Worm (Caenorhabditis elegans) whole organism, late embryonic: ENCODE measurements around the gene fbxa-170.

ENCODE experiments used
- F13H6.1 ChIP-seq: sonication (generic microtip); optimal IDR thresholded peaks from 2 replicates; lab custom pipeline; 2016; ENCODE audit warnings: missing genetic modification characterization, missing compliant biosample characterization
- K09A11.1 ChIP-seq: sonication (generic microtip); optimal IDR thresholded peaks from 2 replicates; lab custom pipeline; 2017; ENCODE audit warnings: antibody characterized with exemption, mild to moderate bottlenecking, missing genetic modification characterization, missing compliant biosample characterization; ENCODE audit not compliant: insufficient read depth
- ceh-2 ChIP-seq: sonication (generic microtip); optimal IDR thresholded peaks from 2 replicates; lab custom pipeline; 2016; ENCODE audit warnings: missing genotype, missing genetic modification characterization, missing compliant biosample characterization
- ceh-24 ChIP-seq: sonication (generic microtip); optimal IDR thresholded peaks from 2 replicates; lab custom pipeline; 2016; ENCODE audit warnings: mild to moderate bottlenecking, missing genetic modification characterization, missing compliant biosample characterization
- ceh-30 ChIP-seq: fragments of 150-350 bp; optimal IDR thresholded peaks from 2 replicates; lab custom pipeline; 2014; ENCODE audit warnings: missing biosample characterization, missing genetic modification characterization
- ceh-31 ChIP-seq: sonication (generic microtip); optimal IDR thresholded peaks from 2 replicates; lab custom pipeline; 2016; ENCODE audit warnings: missing genetic modification characterization, missing compliant biosample characterization
- ceh-34 ChIP-seq: sonication (generic microtip); optimal IDR thresholded peaks from 2 replicates; lab custom pipeline; 2016; ENCODE audit warnings: mild to moderate bottlenecking, missing genetic modification characterization, missing compliant biosample characterization
- ceh-45 ChIP-seq: fragments of 200-800 bp; sonication (Bioruptor generic); IDR thresholded peaks from 2 replicates; pipeline ENCODE4 v1.3.6; 2022; ENCODE audit warnings: missing genetic modification reagents, missing genetic modification characterization, missing compliant biosample characterization
- ceh-6 ChIP-seq: fragments of 200-800 bp; sonication (Bioruptor generic); optimal IDR thresholded peaks from 2 replicates; lab custom pipeline; 2018; ENCODE audit warnings: mild to moderate bottlenecking, missing genetic modification characterization, missing compliant biosample characterization
- ceh-9 ChIP-seq: sonication (generic microtip); optimal IDR thresholded peaks from 2 replicates; lab custom pipeline; 2016; ENCODE audit warnings: mild to moderate bottlenecking, missing genetic modification characterization, inconsistent platforms, missing compliant biosample characterization
- che-1 ChIP-seq: sonication (generic microtip); optimal IDR thresholded peaks from 2 replicates; lab custom pipeline; 2016; ENCODE audit warnings: mild to moderate bottlenecking, missing genetic modification characterization, missing compliant biosample characterization
- dmd-4 ChIP-seq: sonication (generic microtip); optimal IDR thresholded peaks from 2 replicates; lab custom pipeline; 2016; ENCODE audit warnings: borderline replicate concordance, missing genetic modification characterization, missing compliant biosample characterization
- elt-4 ChIP-seq: sonication (generic microtip); optimal IDR thresholded peaks from 2 replicates; lab custom pipeline; 2016; ENCODE audit warnings: missing genetic modification characterization, missing compliant biosample characterization
- ets-4 ChIP-seq: sonication (generic microtip); optimal IDR thresholded peaks from 2 replicates; lab custom pipeline; 2016; ENCODE audit warnings: missing genetic modification characterization, missing compliant biosample characterization
- gmeb-2 ChIP-seq: sonication (generic microtip); optimal IDR thresholded peaks from 2 replicates; lab custom pipeline; 2016; ENCODE audit warnings: missing genetic modification characterization, inconsistent platforms, missing compliant biosample characterization
- hlh-15 ChIP-seq: sonication (generic microtip); optimal IDR thresholded peaks from 2 replicates; lab custom pipeline; 2016; ENCODE audit warnings: missing genetic modification characterization, missing compliant biosample characterization
- hlh-30 ChIP-seq: sonication (generic microtip); optimal IDR thresholded peaks from 2 replicates; lab custom pipeline; 2017; ENCODE audit warnings: antibody characterized with exemption, missing genetic modification characterization, missing compliant biosample characterization; ENCODE audit not compliant: insufficient read depth
- hlh-6 ChIP-seq: sonication (generic microtip); optimal IDR thresholded peaks from 2 replicates; lab custom pipeline; 2016; ENCODE audit warnings: missing genotype, missing genetic modification characterization, missing compliant biosample characterization
- hlh-8 ChIP-seq: sonication (generic microtip); optimal IDR thresholded peaks from 2 replicates; lab custom pipeline; 2016; ENCODE audit warnings: missing genotype, missing genetic modification characterization, missing compliant biosample characterization
- lim-6 ChIP-seq: sonication (generic microtip); optimal IDR thresholded peaks from 2 replicates; lab custom pipeline; 2016; ENCODE audit warnings: missing genetic modification characterization, missing compliant biosample characterization
- nhr-11 ChIP-seq: fragments of 150-350 bp; optimal IDR thresholded peaks from 2 replicates; lab custom pipeline; 2014; ENCODE audit warnings: missing biosample characterization, missing genetic modification characterization
- nhr-232 ChIP-seq: sonication (generic microtip); optimal IDR thresholded peaks from 2 replicates; lab custom pipeline; 2016; ENCODE audit warnings: missing genetic modification characterization, missing compliant biosample characterization
- odd-2 ChIP-seq: sonication (generic microtip); optimal IDR thresholded peaks from 2 replicates; lab custom pipeline; 2017; ENCODE audit warnings: antibody characterized with exemption, mild to moderate bottlenecking, missing genetic modification characterization, missing compliant biosample characterization
- pag-3 ChIP-seq: sonication (generic microtip); optimal IDR thresholded peaks from 2 replicates; lab custom pipeline; 2016; ENCODE audit warnings: missing compliant biosample characterization, missing genetic modification characterization, borderline replicate concordance
- pat-9 ChIP-seq: fragments of 200-800 bp; sonication (Bioruptor generic); optimal IDR thresholded peaks from 2 replicates; lab custom pipeline; 2018; ENCODE audit warnings: mild to moderate bottlenecking, missing genetic modification characterization, moderate library complexity, missing compliant biosample characterization
- pax-1 ChIP-seq: fragments of 150-350 bp; optimal IDR thresholded peaks from 2 replicates; lab custom pipeline; 2014; ENCODE audit warnings: missing biosample characterization, missing genetic modification characterization
- pha-4 ChIP-seq: fragments of 150-350 bp; optimal IDR thresholded peaks from 2 replicates; lab custom pipeline; 2018; ENCODE audit warnings: missing biosample characterization, missing genetic modification reagents, missing genetic modification characterization
- pros-1 ChIP-seq: fragments of 150-350 bp; optimal IDR thresholded peaks from 2 replicates; lab custom pipeline; 2014; ENCODE audit warnings: missing biosample characterization, missing genetic modification reagents, missing genetic modification characterization
- sdc-2 ChIP-seq: sonication (generic microtip); optimal IDR thresholded peaks from 2 replicates; lab custom pipeline; 2016; ENCODE audit warnings: missing genotype, missing genetic modification characterization, missing compliant biosample characterization
- sox-2 ChIP-seq: fragments of 200-800 bp; sonication (Bioruptor generic); IDR thresholded peaks from 2 replicates; pipeline ENCODE4 v1.3.6; 2022; ENCODE audit warnings: missing genetic modification reagents, missing genetic modification characterization, missing compliant biosample characterization
- tbx-7 ChIP-seq: sonication (generic microtip); optimal IDR thresholded peaks from 2 replicates; lab custom pipeline; 2016; ENCODE audit warnings: missing genotype, missing genetic modification characterization, missing compliant biosample characterization
- ttx-3 ChIP-seq: sonication (generic microtip); optimal IDR thresholded peaks from 2 replicates; lab custom pipeline; 2016; ENCODE audit warnings: missing genetic modification reagents, missing genetic modification characterization, missing compliant biosample characterization
- unc-3 ChIP-seq, 2 experiments: fragments of 200-800 bp in 1 of 2; sonication (Bioruptor generic) in 1 of 2; sonication (generic microtip) in 1 of 2; conservative IDR thresholded peaks in 1 of 2; optimal IDR thresholded peaks in 1 of 2; 2 replicates each; pipeline versions ENCODE4 v1.3.6 to Lab custom; 2016 to 2022; ENCODE audit warnings: missing compliant biosample characterization in 2 of 2, missing genetic modification characterization in 2 of 2, missing genetic modification reagents in 1 of 2
- unc-86 ChIP-seq: sonication (generic microtip); optimal IDR thresholded peaks from 2 replicates; lab custom pipeline; 2016; ENCODE audit warnings: missing genetic modification characterization, missing compliant biosample characterization
- ztf-16 ChIP-seq: sonication (generic microtip); optimal IDR thresholded peaks from 2 replicates; lab custom pipeline; 2017; ENCODE audit warnings: missing genetic modification characterization, missing compliant biosample characterization

Gene fbxa-170

DNA sequence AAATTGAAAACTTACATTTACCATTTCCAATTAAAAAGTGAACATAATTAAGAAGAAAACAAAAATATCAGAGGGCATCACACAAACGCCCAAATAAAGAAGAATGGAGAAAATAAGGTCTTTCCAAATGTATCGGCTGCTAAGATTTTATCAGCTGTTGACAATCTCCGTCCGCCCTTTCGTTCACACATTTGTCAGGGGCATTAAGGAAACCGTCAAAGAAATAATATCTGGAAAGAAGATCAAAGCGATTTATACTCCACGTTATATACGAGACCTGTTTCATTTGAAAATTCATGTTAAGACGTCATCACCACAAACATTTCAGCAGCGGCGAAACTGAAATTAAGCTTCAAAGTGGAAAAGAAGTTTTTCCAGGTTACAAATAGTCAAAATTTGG, 34.6 kb upstream of the fbxa-170 start, which contains the start of gene fbxa-52:
Gene fbxa-52, minus strand, starts transcription at position 101 of the 400 bp plus-strand sequence.
- TF ChIP-seq hlh-15 (tag; lab: Kevin White, UChicago), result no peak
- no peak for TF ChIP-seq ceh-30 (tag; lab: Kevin White, UChicago)
- TF ChIP-seq pros-1 (tag; lab: Kevin White, UChicago), result no peak
- no peak for TF ChIP-seq ceh-45 (GFP tag; lab: Robert Waterston, UW)
- TF ChIP-seq ceh-9 (tag; lab: Kevin White, UChicago), result no peak
- no peak for TF ChIP-seq nhr-11 (tag; lab: Kevin White, UChicago)
- TF ChIP-seq F13H6.1, result no peak
- no peak for TF ChIP-seq ceh-6
- TF ChIP-seq hlh-8 (tag; lab: Kevin White, UChicago), result no peak
- no peak for TF ChIP-seq ceh-31
- TF ChIP-seq ztf-16 (tag; lab: Kevin White, UChicago), result no peak
- no peak for TF ChIP-seq tbx-7 (tag; lab: Kevin White, UChicago)

DNA sequence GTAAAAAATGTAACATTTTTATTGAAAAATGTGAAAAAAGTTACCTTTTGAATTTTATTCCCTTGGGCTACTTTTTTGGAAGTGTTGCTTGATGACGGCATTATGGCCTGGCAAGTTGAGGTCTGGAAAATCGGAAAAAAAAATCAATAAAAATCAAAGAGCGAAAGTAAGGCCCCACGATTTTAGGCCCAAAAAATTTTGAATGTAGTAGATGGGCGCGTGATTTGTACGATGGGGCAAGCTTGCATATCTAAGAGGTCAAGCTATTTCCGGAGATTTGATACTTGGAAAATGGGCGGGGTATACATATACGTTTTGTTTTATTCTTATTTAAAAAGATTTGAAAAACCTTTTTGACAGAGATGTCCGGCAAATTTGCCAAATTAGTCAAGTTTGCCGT, 28.6 kb upstream of the fbxa-170 start, which contains the start of gene F07G6.5:
Gene F07G6.5, minus strand, starts transcription at position 101 of the 400 bp plus-strand sequence.
- no peak for TF ChIP-seq hlh-15 (tag; lab: Kevin White, UChicago)
- TF ChIP-seq nhr-232, result no peak
- no peak for TF ChIP-seq unc-86 (tag; lab: Kevin White, UChicago)
- no peak for TF ChIP-seq elt-4 (tag; lab: Kevin White, UChicago)
- no peak for TF ChIP-seq F13H6.1
- no peak for TF ChIP-seq ceh-45 (GFP tag; lab: Robert Waterston, UW)
- no peak for TF ChIP-seq pha-4 (tag; lab: Kevin White, UChicago)
- TF ChIP-seq ceh-24 (tag; lab: Kevin White, UChicago), result no peak
- TF ChIP-seq ztf-16 (tag; lab: Kevin White, UChicago), result no peak
- no peak for TF ChIP-seq nhr-11 (tag; lab: Kevin White, UChicago)
- TF ChIP-seq, all 69 proteins: peak for 0

DNA sequence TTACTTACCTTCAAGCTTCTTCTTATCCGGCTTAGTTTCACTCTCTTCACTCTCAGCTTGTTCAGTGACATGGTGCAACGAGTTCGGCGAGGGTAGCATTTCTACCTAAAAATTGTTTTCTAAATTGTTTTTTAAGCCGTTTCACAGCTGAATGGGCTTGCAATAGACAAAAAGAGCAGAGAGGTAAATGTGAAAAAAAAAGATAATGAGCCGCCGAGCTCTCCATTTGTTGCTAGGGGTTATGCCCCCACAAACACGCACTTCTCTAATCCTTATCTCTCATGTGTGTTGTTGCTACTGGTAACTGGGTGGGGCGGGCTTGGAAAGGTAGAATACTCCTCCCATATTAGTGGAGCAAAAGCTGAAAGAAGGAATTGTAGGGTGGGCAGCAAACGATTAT, 25.9 kb upstream of the fbxa-170 start, which contains the start of gene C36C9.5:
Gene C36C9.5, minus strand, starts transcription at position 101 of the 400 bp plus-strand sequence.
- TF ChIP-seq ceh-34 (no peak), ceh-30 (tag; lab: Kevin White, UChicago) (no peak), pha-4 (tag; lab: Kevin White, UChicago) (no peak), hlh-30 (tag; lab: Kevin White, UChicago) (no peak), hlh-6 (no peak), ceh-2 (tag; lab: Kevin White, UChicago) (no peak), gmeb-2 (tag; lab: Kevin White, UChicago) (no peak), ceh-45 (GFP tag; lab: Robert Waterston, UW) (no peak), unc-3 (GFP tag; conservative IDR thresholded peaks at IDR 0.05; lab: Robert Waterston, UW) (no peak), unc-3 (tag; optimal IDR thresholded peaks at IDR 0.05; lab: Kevin White, UChicago) (no peak), lim-6 (no peak), ceh-6 (no peak), pag-3 (tag; lab: Kevin White, UChicago) (no peak), sdc-2 (tag; lab: Kevin White, UChicago) (no peak), che-1 (tag; lab: Kevin White, UChicago) (no peak), odd-2 (no peak), unc-86 (tag; lab: Kevin White, UChicago) (no peak), ets-4 (tag; lab: Kevin White, UChicago) (no peak)

DNA sequence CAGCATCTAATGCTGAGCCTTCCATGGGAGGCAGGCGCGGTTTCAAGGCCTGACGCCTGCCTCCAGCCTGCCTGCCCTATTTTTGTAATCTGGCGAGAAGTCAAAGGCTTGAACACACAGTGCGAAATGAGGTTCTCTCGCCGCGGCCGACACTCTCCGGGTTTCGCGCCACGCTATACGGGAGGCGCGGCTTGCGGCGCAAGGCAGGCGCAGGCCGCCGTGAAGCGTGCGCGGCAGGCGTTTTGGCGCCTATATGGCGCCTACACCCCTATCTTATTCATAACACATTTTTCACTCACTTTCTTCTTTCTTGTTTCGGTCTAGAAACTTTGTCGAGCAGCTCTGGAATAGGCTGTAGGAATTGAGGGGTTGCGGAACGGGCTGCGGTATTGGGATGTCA, 25.1 kb upstream of the fbxa-170 start:
- TF ChIP-seq elt-4 (tag; lab: Kevin White, UChicago) (peak; percentile 60), ceh-30 (tag; lab: Kevin White, UChicago) (no peak)

DNA sequence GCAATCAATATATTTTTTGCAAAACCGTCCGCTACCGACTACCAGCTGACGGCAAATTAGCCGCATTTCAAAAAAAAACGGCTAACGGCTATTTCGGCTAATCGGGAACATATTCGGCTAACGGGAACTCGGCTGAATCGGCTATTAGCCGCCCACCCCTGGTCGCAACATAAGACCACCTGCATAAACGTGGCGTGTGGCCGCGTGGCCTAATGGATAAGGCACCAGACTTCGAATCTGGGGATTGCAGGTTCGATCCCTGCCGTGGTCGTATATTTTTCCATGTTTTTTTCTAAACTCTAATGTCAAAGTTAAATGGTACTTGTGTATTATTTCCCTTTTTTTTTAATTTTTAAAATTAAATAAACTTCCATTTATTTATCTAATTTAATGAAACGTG, 20.6 kb upstream of the fbxa-170 start:
- TF ChIP-seq hlh-6 (no peak), ttx-3 (tag; lab: Kevin White, UChicago) (no peak), pat-9 (no peak), unc-3 (GFP tag; conservative IDR thresholded peaks at IDR 0.05; lab: Robert Waterston, UW) (no peak), unc-3 (tag; optimal IDR thresholded peaks at IDR 0.05; lab: Kevin White, UChicago) (no peak), sox-2 (GFP tag; lab: Robert Waterston, UW) (no peak), ztf-16 (tag; lab: Kevin White, UChicago) (no peak), dmd-4 (tag; lab: Kevin White, UChicago) (no peak), ceh-24 (tag; lab: Kevin White, UChicago) (no peak), pax-1 (tag; lab: Kevin White, UChicago) (no peak), K09A11.1 (tag; lab: Kevin White, UChicago) (no peak)
